Worm (Caenorhabditis elegans) whole organism, L4 larva: ENCODE measurements around the gene glt-5.

ENCODE experiments used
- D1046.2 ChIP-seq: fragments of 200-800 bp; sonication (Bioruptor generic); IDR thresholded peaks from 2 replicates; pipeline ENCODE4 v1.3.6; 2022; ENCODE audit warnings: missing genetic modification characterization, missing compliant biosample characterization
- F10B5.3 ChIP-seq: sonication (generic microtip); optimal IDR thresholded peaks from 2 replicates; lab custom pipeline; 2016; ENCODE audit warnings: mild to moderate bottlenecking, missing genetic modification characterization, missing compliant biosample characterization
- F37D6.2 ChIP-seq: sonication (generic microtip); optimal IDR thresholded peaks from 2 replicates; lab custom pipeline; 2016; ENCODE audit warnings: mild to moderate bottlenecking, missing genetic modification characterization, missing compliant biosample characterization
- F49E8.2 ChIP-seq: sonication (generic microtip); optimal IDR thresholded peaks from 2 replicates; lab custom pipeline; 2016; ENCODE audit warnings: missing compliant biosample characterization, mild to moderate bottlenecking, missing genetic modification characterization, borderline replicate concordance
- R02D3.7 ChIP-seq: fragments of 150-350 bp; sonication (generic microtip); optimal IDR thresholded peaks from 3 replicates; lab custom pipeline; 2014; ENCODE audit warnings: missing biosample characterization, missing genetic modification characterization
- T20F7.1 ChIP-seq: fragments of 200-800 bp; sonication (Bioruptor generic); optimal IDR thresholded peaks from 2 replicates; lab custom pipeline; 2018; ENCODE audit warnings: mild to moderate bottlenecking, missing genetic modification characterization, missing compliant biosample characterization
- T26A8.4 ChIP-seq: fragments of 200-800 bp; sonication (Bioruptor generic); IDR thresholded peaks from 2 replicates; pipeline ENCODE4 v1.3.6; 2022; ENCODE audit warnings: missing genetic modification characterization, missing compliant biosample characterization
- Y5F2A.4 ChIP-seq: fragments of 200-800 bp; sonication (Bioruptor generic); optimal IDR thresholded peaks from 2 replicates; lab custom pipeline; 2018; ENCODE audit warnings: mild to moderate bottlenecking, missing genetic modification characterization, missing compliant biosample characterization
- Y75B8A.6 ChIP-seq: fragments of 200-800 bp; sonication (Bioruptor generic); IDR thresholded peaks from 2 replicates; pipeline ENCODE4 v1.3.6; 2022; ENCODE audit warnings: missing genetic modification reagents, missing genetic modification characterization, missing compliant biosample characterization
- aly-2 ChIP-seq: sonication (generic microtip); optimal IDR thresholded peaks from 2 replicates; lab custom pipeline; 2018; ENCODE audit warnings: missing biosample characterization, missing genetic modification characterization
- ama-1 ChIP-seq: fragments of 150-350 bp; optimal IDR thresholded peaks from 2 replicates; lab custom pipeline; 2014; ENCODE audit warnings: inconsistent platforms, mixed read lengths
- ces-1 ChIP-seq: fragments of 150-350 bp; sonication (generic microtip); optimal IDR thresholded peaks from 4 replicates; lab custom pipeline; 2014; ENCODE audit warnings: missing biosample characterization, missing genetic modification reagents, missing genetic modification characterization
- ctbp-1 ChIP-seq: fragments of 200-800 bp; sonication (Bioruptor generic); IDR thresholded peaks from 2 replicates; pipeline ENCODE4 v1.3.6; 2022; ENCODE audit warnings: missing genetic modification reagents, missing genetic modification characterization, missing compliant biosample characterization
- daf-12 ChIP-seq: fragments of 150-350 bp; optimal IDR thresholded peaks from 2 replicates; lab custom pipeline; 2014; ENCODE audit warnings: missing biosample characterization, missing genetic modification reagents, missing genetic modification characterization
- daf-19 ChIP-seq: fragments of 200-800 bp; sonication (Bioruptor generic); conservative IDR thresholded peaks from 2 replicates; pipeline ENCODE4 v1.3.6; 2022; ENCODE audit warnings: missing genetic modification characterization, missing compliant biosample characterization
- dmd-9 ChIP-seq: fragments of 200-800 bp; sonication (Bioruptor generic); IDR thresholded peaks from 2 replicates; pipeline ENCODE4 v1.3.6; 2022; ENCODE audit warnings: missing genetic modification reagents, missing genetic modification characterization, missing compliant biosample characterization
- dpl-1 ChIP-seq: fragments of 150-350 bp; optimal IDR thresholded peaks from 2 replicates; lab custom pipeline; 2014; ENCODE audit warnings: missing biosample characterization, missing genetic modification reagents, missing genetic modification characterization
- dve-1 ChIP-seq: sonication (generic microtip); optimal IDR thresholded peaks from 2 replicates; lab custom pipeline; 2017; ENCODE audit warnings: antibody characterized with exemption, mild to moderate bottlenecking, missing genetic modification characterization, missing compliant biosample characterization; ENCODE audit not compliant: insufficient read depth
- egl-27 ChIP-seq: sonication (generic microtip); optimal IDR thresholded peaks from 3 replicates; lab custom pipeline; 2017; ENCODE audit warnings: missing biosample characterization, missing genetic modification reagents, missing genetic modification characterization
- egl-43 ChIP-seq: fragments of 200-800 bp; sonication (Bioruptor generic); IDR thresholded peaks from 2 replicates; pipeline ENCODE4 v1.3.6; 2022; ENCODE audit warnings: missing genetic modification reagents, missing genetic modification characterization, missing compliant biosample characterization
- fos-1 ChIP-seq: fragments of 150-350 bp; optimal IDR thresholded peaks from 2 replicates; lab custom pipeline; 2014; ENCODE audit warnings: missing biosample characterization, missing genetic modification characterization
- gei-8 ChIP-seq: fragments of 200-800 bp; sonication (Bioruptor generic); optimal IDR thresholded peaks from 2 replicates; lab custom pipeline; 2018; ENCODE audit warnings: mild to moderate bottlenecking, missing genetic modification characterization, missing compliant biosample characterization
- hlh-11 ChIP-seq: fragments of 200-800 bp; sonication (Bioruptor generic); optimal IDR thresholded peaks from 2 replicates; lab custom pipeline; 2018; ENCODE audit warnings: mild to moderate bottlenecking, missing genetic modification characterization, missing compliant biosample characterization
- hmg-1.1 ChIP-seq: fragments of 200-800 bp; sonication (Bioruptor generic); IDR thresholded peaks from 2 replicates; pipeline ENCODE4 v1.3.6; 2022; ENCODE audit warnings: missing genetic modification reagents, missing genetic modification characterization, missing compliant biosample characterization
- lim-7 ChIP-seq: fragments of 200-800 bp; sonication (Bioruptor generic); IDR thresholded peaks from 2 replicates; pipeline ENCODE4 v1.3.6; 2022; ENCODE audit warnings: missing genetic modification characterization, missing compliant biosample characterization
- lin-15B ChIP-seq: fragments of 150-350 bp; sonication (generic microtip); optimal IDR thresholded peaks from 3 replicates; lab custom pipeline; 2014; ENCODE audit warnings: missing biosample characterization, missing genetic modification characterization
- lin-38 ChIP-seq: fragments of 200-800 bp; sonication (Bioruptor generic); IDR thresholded peaks from 2 replicates; pipeline ENCODE4 v1.3.6; 2022; ENCODE audit warnings: missing genetic modification reagents, missing genetic modification characterization, missing compliant biosample characterization
- lin-39 ChIP-seq: fragments of 150-350 bp; optimal IDR thresholded peaks from 2 replicates; lab custom pipeline; 2014; ENCODE audit warnings: missing biosample characterization, missing genetic modification reagents, missing genetic modification characterization
- lir-3 ChIP-seq: sonication (generic microtip); optimal IDR thresholded peaks from 2 replicates; lab custom pipeline; 2016; ENCODE audit warnings: mild to moderate bottlenecking, missing genetic modification characterization, missing compliant biosample characterization
- lsy-2 ChIP-seq, 2 experiments: fragments of 150-350 bp in 1 of 2; sonication (generic microtip) in 1 of 2; optimal IDR thresholded peaks; 2 replicates each; lab custom pipeline; 2014 to 2017; ENCODE audit warnings: missing biosample characterization in 2 of 2, missing genetic modification characterization in 2 of 2
- mdl-1 ChIP-seq, 2 experiments: fragments of 150-350 bp in 1 of 2; sonication (generic microtip) in 1 of 2; optimal IDR thresholded peaks; 2 replicates each; lab custom pipeline; 2014 to 2017; ENCODE audit warnings: missing biosample characterization in 2 of 2, missing genetic modification characterization in 2 of 2
- mdt-29 ChIP-seq: fragments of 200-800 bp; sonication (Bioruptor generic); IDR thresholded peaks from 2 replicates; pipeline ENCODE4 v1.3.6; 2022; ENCODE audit warnings: missing genetic modification reagents, missing genetic modification characterization, missing compliant biosample characterization
- mes-2 ChIP-seq: sonication (generic microtip); optimal IDR thresholded peaks from 2 replicates; lab custom pipeline; 2016; ENCODE audit warnings: missing genotype, mild to moderate bottlenecking, missing genetic modification characterization, missing compliant biosample characterization; ENCODE audit not compliant: poor library complexity, severe bottlenecking
- mxl-2 ChIP-seq: fragments of 200-800 bp; sonication (Bioruptor generic); conservative IDR thresholded peaks from 2 replicates; pipeline ENCODE4 v1.3.6; 2022; ENCODE audit warnings: missing genetic modification reagents, missing genetic modification characterization, missing compliant biosample characterization
- mxl-3 ChIP-seq: fragments of 200-800 bp; sonication (Bioruptor generic); optimal IDR thresholded peaks from 2 replicates; lab custom pipeline; 2018; ENCODE audit warnings: mild to moderate bottlenecking, missing genetic modification characterization, missing compliant biosample characterization
- nhr-10 ChIP-seq: fragments of 150-350 bp; optimal IDR thresholded peaks from 2 replicates; lab custom pipeline; 2014; ENCODE audit warnings: missing biosample characterization, missing genetic modification characterization
- nhr-111 ChIP-seq: fragments of 200-800 bp; sonication (Bioruptor generic); optimal IDR thresholded peaks from 2 replicates; lab custom pipeline; 2018; ENCODE audit warnings: mild to moderate bottlenecking, missing genetic modification characterization, missing compliant biosample characterization
- nhr-237 ChIP-seq: sonication (generic microtip); optimal IDR thresholded peaks from 2 replicates; lab custom pipeline; 2017; ENCODE audit warnings: missing biosample characterization, missing genetic modification characterization
- nhr-48 ChIP-seq: sonication (generic microtip); optimal IDR thresholded peaks from 2 replicates; lab custom pipeline; 2016; ENCODE audit warnings: mild to moderate bottlenecking, missing genetic modification characterization, missing compliant biosample characterization
- php-3 ChIP-seq: fragments of 200-800 bp; sonication (Bioruptor generic); IDR thresholded peaks from 2 replicates; pipeline ENCODE4 v1.3.6; 2022; ENCODE audit warnings: missing genetic modification reagents, missing genetic modification characterization, missing compliant biosample characterization
- rbr-2 ChIP-seq: sonication (generic microtip); optimal IDR thresholded peaks from 2 replicates; lab custom pipeline; 2016; ENCODE audit warnings: missing genotype, missing genetic modification characterization, missing compliant biosample characterization
- set-16 ChIP-seq: fragments of 200-800 bp; sonication (Bioruptor generic); IDR thresholded peaks from 2 replicates; pipeline ENCODE4 v1.3.6; 2022; ENCODE audit warnings: missing genetic modification reagents, missing genetic modification characterization, missing compliant biosample characterization
- snpc-1.2 ChIP-seq: fragments of 200-800 bp; sonication (Bioruptor generic); IDR thresholded peaks from 2 replicates; pipeline ENCODE4 v1.3.6; 2022; ENCODE audit warnings: missing genetic modification reagents, missing genetic modification characterization, missing compliant biosample characterization
- tag-97 ChIP-seq: fragments of 200-800 bp; sonication (Bioruptor generic); IDR thresholded peaks from 2 replicates; pipeline ENCODE4 v1.3.6; 2022; ENCODE audit warnings: missing genetic modification characterization, missing compliant biosample characterization
- tra-1 ChIP-seq: fragments of 200-800 bp; sonication (Bioruptor generic); IDR thresholded peaks from 2 replicates; pipeline ENCODE4 v1.3.6; 2022; ENCODE audit warnings: missing genetic modification reagents, missing genetic modification characterization, missing compliant biosample characterization
- unc-39 ChIP-seq: sonication (generic microtip); optimal IDR thresholded peaks from 2 replicates; lab custom pipeline; 2017; ENCODE audit warnings: missing biosample characterization, missing genetic modification characterization
- vab-7 ChIP-seq: fragments of 200-800 bp; sonication (Bioruptor generic); IDR thresholded peaks from 2 replicates; pipeline ENCODE4 v1.3.6; 2022; ENCODE audit warnings: missing genetic modification reagents, missing genetic modification characterization, missing compliant biosample characterization
- zip-2 ChIP-seq: fragments of 150-350 bp; optimal IDR thresholded peaks from 2 replicates; lab custom pipeline; 2014; ENCODE audit warnings: missing biosample characterization, missing genetic modification characterization
- ztf-11 ChIP-seq: fragments of 150-350 bp; optimal IDR thresholded peaks from 2 replicates; lab custom pipeline; 2014; ENCODE audit warnings: missing biosample characterization, missing genetic modification characterization
- ztf-7 ChIP-seq: fragments of 150-350 bp; optimal IDR thresholded peaks from 2 replicates; lab custom pipeline; 2014; ENCODE audit warnings: missing biosample characterization, missing genetic modification characterization

Gene glt-5

ce11 chrII:9742784-9743183, 34.1 kb upstream of the glt-5 start, which contains the start of gene pno-1:
Gene pno-1, minus strand, starts transcription at chrII:9742884.
- no peak for TF ChIP-seq nhr-10 (tag; lab: Kevin White, UChicago)
- TF ChIP-seq hmg-1.1 (GFP tag; lab: Robert Waterston, UW) = no peak
- 0 out of 2 replicates have a peak, but pooled peaks have one; percentile 9 for TF ChIP-seq lin-38 (GFP tag; lab: Robert Waterston, UW)
- TF ChIP-seq dpl-1 (GFP tag; lab: Kevin White, UChicago) = no peak
- no peak for TF ChIP-seq lin-39 (tag; lab: Kevin White, UChicago)
- TF ChIP-seq gei-8 (GFP tag; lab: Kevin White, UChicago) = no peak
- TF ChIP-seq Y75B8A.6 = no peak
- TF ChIP-seq daf-12 (tag; lab: Kevin White, UChicago) = no peak

- no peak for TF ChIP-seq mdl-1 (tag; optimal IDR thresholded peaks at IDR 0.05; lab: Kevin White, UChicago)
- TF ChIP-seq dve-1 (tag; lab: Kevin White, UChicago) = peak; percentile 78
- TF ChIP-seq T26A8.4 (GFP tag; lab: Robert Waterston, UW) = no peak
- peak; percentile 8 for TF ChIP-seq T20F7.1 (GFP tag; lab: Kevin White, UChicago)
- TF ChIP-seq ctbp-1 (GFP tag; lab: Robert Waterston, UW) = no peak
- no peak for TF ChIP-seq fos-1 (tag; lab: Kevin White, UChicago)
- TF ChIP-seq lim-7 = no peak
- TF ChIP-seq Y5F2A.4 (GFP tag; lab: Kevin White, UChicago) = no peak
- no peak for TF ChIP-seq aly-2 (tag; lab: Kevin White, UChicago)
- no peak for TF ChIP-seq F10B5.3 (tag; lab: Kevin White, UChicago)
- no peak for TF ChIP-seq snpc-1.2 (GFP tag; lab: Robert Waterston, UW)
- no peak for TF ChIP-seq mxl-2 (GFP tag; lab: Robert Waterston, UW)
- peak in 1 of 2 experiments; percentile 3 for TF ChIP-seq lsy-2 (tag; optimal IDR thresholded peaks at IDR 0.05; lab: Kevin White, UChicago)
- TF ChIP-seq daf-12 (tag; lab: Kevin White, UChicago) = no peak
- no peak for TF ChIP-seq vab-7 (GFP tag; lab: Robert Waterston, UW)
- TF ChIP-seq lin-15B (tag; lab: Kevin White, UChicago) = no peak
- TF ChIP-seq ztf-7 (tag; lab: Kevin White, UChicago) = no peak
- TF ChIP-seq Y75B8A.6 = no peak
- TF ChIP-seq ztf-11 (tag; lab: Kevin White, UChicago) = no peak
- no peak for TF ChIP-seq dmd-9
- no peak for TF ChIP-seq rbr-2 (tag; lab: Kevin White, UChicago)
- no peak for TF ChIP-seq F37D6.2 (tag; lab: Kevin White, UChicago)
- no peak for TF ChIP-seq D1046.2 (GFP tag; lab: Robert Waterston, UW)
- TF ChIP-seq lir-3 (tag; lab: Kevin White, UChicago) = no peak
- TF ChIP-seq egl-27 (tag; lab: Kevin White, UChicago) = no peak
- no peak for TF ChIP-seq nhr-237
- peak; percentile 16 for TF ChIP-seq hlh-11 (tag; lab: Kevin White, UChicago)
- no peak for TF ChIP-seq R02D3.7
- TF ChIP-seq zip-2 (tag; lab: Kevin White, UChicago) = no peak
- TF ChIP-seq daf-19 = no peak
- TF ChIP-seq unc-39 (tag; lab: Kevin White, UChicago) = no peak
- TF ChIP-seq egl-43 (GFP tag; lab: Robert Waterston, UW) = no peak
- TF ChIP-seq mdt-29 (GFP tag; lab: Robert Waterston, UW) = peak; percentile 48; the same call in 1 of the 2 replicates
- TF ChIP-seq nhr-111 (GFP tag; lab: Kevin White, UChicago) = no peak
- TF ChIP-seq ces-1 (GFP tag; lab: Kevin White, UChicago) = no peak
- no peak for TF ChIP-seq set-16
- no peak for TF ChIP-seq tag-97
- peak; percentile 89 for TF ChIP-seq php-3
- TF ChIP-seq lin-38 (GFP tag; lab: Robert Waterston, UW) = no peak; the same call in 1 of the 2 replicates
- TF ChIP-seq nhr-48 (tag; lab: Kevin White, UChicago) = no peak
- TF ChIP-seq F49E8.2 (tag; lab: Kevin White, UChicago) = no peak
- TF ChIP-seq tra-1 (GFP tag; lab: Robert Waterston, UW) = peak; percentile 62
- TF ChIP-seq mxl-3 (GFP tag; lab: Kevin White, UChicago) = no peak
- no peak for TF ChIP-seq mes-2 (tag; lab: Kevin White, UChicago)
- TF ChIP-seq ama-1 = no peak
These were observed 32.7 kb upstream of the glt-5 start for ce11 chrII:9741400-9741799.
